Worm (Caenorhabditis elegans) whole organism, young adult: ENCODE results near the gene sri-53.
A peak's percentile ranks its signal among the peaks of the same experiment; 100 is the strongest.

ENCODE experiments used
- B0035.1 ChIP-seq: sonication (generic microtip); optimal IDR thresholded peaks from 2 replicates; lab custom pipeline; 2016; ENCODE audit warnings: missing genetic modification characterization, mild to moderate bottlenecking, missing compliant biosample characterization, missing genotype, missing genetic modification reagents
- F22D6.2 ChIP-seq: sonication (generic microtip); optimal IDR thresholded peaks from 2 replicates; lab custom pipeline; 2016; ENCODE audit warnings: mild to moderate bottlenecking, missing genetic modification characterization, missing compliant biosample characterization
- F33H1.4 ChIP-seq: fragments of 200-800 bp; sonication (Bioruptor generic); IDR thresholded peaks from 2 replicates; pipeline ENCODE4 v1.3.6; 2022; ENCODE audit warnings: missing genetic modification reagents, missing genetic modification characterization, missing compliant biosample characterization
- F37B4.10 ChIP-seq: fragments of 200-800 bp; sonication (Bioruptor generic); IDR thresholded peaks from 2 replicates; pipeline ENCODE4 v1.3.6; 2022; ENCODE audit warnings: missing genetic modification characterization, missing compliant biosample characterization
- F39B2.1 ChIP-seq: fragments of 200-800 bp; sonication (Bioruptor generic); IDR thresholded peaks from 2 replicates; pipeline ENCODE4 v1.3.6; 2022; ENCODE audit warnings: missing genetic modification reagents, missing genetic modification characterization, missing compliant biosample characterization
- F52B5.7 ChIP-seq: sonication (generic microtip); optimal IDR thresholded peaks from 2 replicates; lab custom pipeline; 2016; ENCODE audit warnings: mild to moderate bottlenecking, missing genetic modification characterization, missing compliant biosample characterization
- F55B11.4 ChIP-seq: sonication (generic microtip); optimal IDR thresholded peaks from 2 replicates; lab custom pipeline; 2016; ENCODE audit warnings: missing compliant biosample characterization, missing genetic modification characterization, borderline replicate concordance; ENCODE audit not compliant: insufficient read depth
- F57A8.1 ChIP-seq: fragments of 200-800 bp; sonication (Bioruptor generic); optimal IDR thresholded peaks from 2 replicates; lab custom pipeline; 2018; ENCODE audit warnings: mild to moderate bottlenecking, missing genetic modification characterization, moderate library complexity, missing compliant biosample characterization
- F57C9.4 ChIP-seq: sonication (generic microtip); optimal IDR thresholded peaks from 2 replicates; lab custom pipeline; 2017; ENCODE audit warnings: mild to moderate bottlenecking, missing genetic modification characterization, missing compliant biosample characterization
- T07F8.4 ChIP-seq: sonication (generic microtip); optimal IDR thresholded peaks from 2 replicates; lab custom pipeline; 2016; ENCODE audit warnings: mild to moderate bottlenecking, missing genetic modification characterization, moderate library complexity, missing compliant biosample characterization
- T26A5.8 ChIP-seq: sonication (generic microtip); optimal IDR thresholded peaks from 2 replicates; lab custom pipeline; 2016; ENCODE audit warnings: missing genetic modification characterization, missing compliant biosample characterization
- ama-1 ChIP-seq, 3 experiments: fragments of 150-350 bp in 1 of 3; sonication (generic microtip) in 2 of 3; optimal IDR thresholded peaks; 2 replicates each; lab custom pipeline; 2014 to 2018; ENCODE audit warnings: missing biosample characterization in 2 of 3, missing genetic modification characterization in 2 of 3, missing genetic modification reagents in 2 of 3
- athp-1 ChIP-seq: sonication (generic microtip); optimal IDR thresholded peaks from 2 replicates; lab custom pipeline; 2017; ENCODE audit warnings: mild to moderate bottlenecking, missing genetic modification characterization, missing compliant biosample characterization
- attf-5 ChIP-seq: fragments of 200-800 bp; sonication (Bioruptor generic); optimal IDR thresholded peaks from 2 replicates; lab custom pipeline; 2018; ENCODE audit warnings: mild to moderate bottlenecking, missing genetic modification characterization, missing compliant biosample characterization
- chd-7 ChIP-seq: sonication (generic microtip); optimal IDR thresholded peaks from 2 replicates; lab custom pipeline; 2016; ENCODE audit warnings: mild to moderate bottlenecking, missing genetic modification characterization, moderate library complexity, missing compliant biosample characterization
- dox-1 ChIP-seq: fragments of 200-800 bp; sonication (Bioruptor generic); IDR thresholded peaks from 2 replicates; pipeline ENCODE4 v1.3.6; 2022; ENCODE audit warnings: missing genetic modification reagents, missing genetic modification characterization, missing compliant biosample characterization
- efl-1 ChIP-seq: fragments of 150-350 bp; optimal IDR thresholded peaks from 2 replicates; lab custom pipeline; 2014; ENCODE audit warnings: missing biosample characterization, missing genetic modification reagents, missing genetic modification characterization
- egl-18 ChIP-seq: fragments of 200-800 bp; sonication (Bioruptor generic); IDR thresholded peaks from 2 replicates; pipeline ENCODE4 v1.3.6; 2022; ENCODE audit warnings: missing genetic modification reagents, missing genetic modification characterization, missing compliant biosample characterization
- egl-44 ChIP-seq: fragments of 200-800 bp; sonication (Bioruptor generic); IDR thresholded peaks from 2 replicates; pipeline ENCODE4 v1.3.6; 2022; ENCODE audit warnings: missing genetic modification reagents, missing genetic modification characterization, missing compliant biosample characterization
- egrh-3 ChIP-seq: fragments of 200-800 bp; sonication (Bioruptor generic); IDR thresholded peaks from 2 replicates; pipeline ENCODE4 v1.3.6; 2022; ENCODE audit warnings: missing genetic modification reagents, missing genetic modification characterization, missing compliant biosample characterization
- ets-4 ChIP-seq: fragments of 200-800 bp; sonication (Bioruptor generic); optimal IDR thresholded peaks from 2 replicates; lab custom pipeline; 2018; ENCODE audit warnings: mild to moderate bottlenecking, missing genetic modification characterization, missing compliant biosample characterization
- hlh-26 ChIP-seq: fragments of 200-800 bp; sonication (Bioruptor generic); conservative IDR thresholded peaks from 2 replicates; pipeline ENCODE4 v1.3.6; 2022; ENCODE audit warnings: missing genetic modification reagents, missing genetic modification characterization, missing compliant biosample characterization
- hmg-1.2 ChIP-seq: fragments of 200-800 bp; sonication (Bioruptor generic); IDR thresholded peaks from 2 replicates; pipeline ENCODE4 v1.3.6; 2022; ENCODE audit warnings: missing genetic modification reagents, missing genetic modification characterization, missing compliant biosample characterization
- hmg-20 ChIP-seq: fragments of 200-800 bp; sonication (Bioruptor generic); IDR thresholded peaks from 2 replicates; pipeline ENCODE4 v1.3.6; 2022; ENCODE audit warnings: missing genetic modification reagents, missing genetic modification characterization, missing compliant biosample characterization
- lin-35 ChIP-seq, 3 experiments: fragments of 150-350 bp in 2 of 3; sonication (generic microtip) in 1 of 3; optimal IDR thresholded peaks; 2 replicates each; lab custom pipeline; 2014 to 2018; ENCODE audit warnings: missing biosample characterization in 3 of 3, missing genetic modification characterization in 3 of 3, missing genetic modification reagents in 3 of 3
- lin-54 ChIP-seq: fragments of 200-800 bp; sonication (Bioruptor generic); optimal IDR thresholded peaks from 2 replicates; lab custom pipeline; 2018; ENCODE audit warnings: mild to moderate bottlenecking, missing genetic modification characterization, missing compliant biosample characterization
- lir-1 ChIP-seq: fragments of 200-800 bp; sonication (Bioruptor generic); conservative IDR thresholded peaks from 2 replicates; pipeline ENCODE4 v1.3.6; 2022; ENCODE audit warnings: missing genetic modification reagents, missing genetic modification characterization, missing compliant biosample characterization
- lsy-27 ChIP-seq: sonication (generic microtip); optimal IDR thresholded peaks from 2 replicates; lab custom pipeline; 2017; ENCODE audit warnings: missing genetic modification characterization, mild to moderate bottlenecking, missing compliant biosample characterization, antibody characterized with exemption, missing genotype, borderline replicate concordance; ENCODE audit not compliant: insufficient read depth
- madf-8 ChIP-seq: fragments of 200-800 bp; sonication (Bioruptor generic); conservative IDR thresholded peaks from 2 replicates; pipeline ENCODE4 v1.3.6; 2022; ENCODE audit warnings: missing genetic modification reagents, missing genetic modification characterization, missing compliant biosample characterization
- mes-4 ChIP-seq: sonication (generic microtip); optimal IDR thresholded peaks from 2 replicates; lab custom pipeline; 2016; ENCODE audit warnings: missing genotype, missing genetic modification characterization, missing compliant biosample characterization
- mxl-1 ChIP-seq: sonication (generic microtip); optimal IDR thresholded peaks from 2 replicates; lab custom pipeline; 2016; ENCODE audit warnings: missing genetic modification characterization, missing compliant biosample characterization
- nfyb-1 ChIP-seq: fragments of 200-800 bp; sonication (Bioruptor generic); IDR thresholded peaks from 2 replicates; pipeline ENCODE4 v1.3.6; 2022; ENCODE audit warnings: missing genetic modification reagents, missing genetic modification characterization, missing compliant biosample characterization
- nhr-27 ChIP-seq: fragments of 200-800 bp; sonication (Bioruptor generic); optimal IDR thresholded peaks from 2 replicates; lab custom pipeline; 2018; ENCODE audit warnings: mild to moderate bottlenecking, missing genetic modification characterization, moderate library complexity, missing compliant biosample characterization
- pha-4 ChIP-seq: fragments of 150-350 bp; sonication (generic microtip); optimal IDR thresholded peaks from 2 replicates; lab custom pipeline; 2014; ENCODE audit warnings: missing biosample characterization, missing genetic modification reagents, missing genetic modification characterization
- rcor-1 ChIP-seq: fragments of 200-800 bp; sonication (Bioruptor generic); IDR thresholded peaks from 2 replicates; pipeline ENCODE4 v1.3.6; 2022; ENCODE audit warnings: missing genetic modification reagents, missing genetic modification characterization, missing compliant biosample characterization
- sdz-38 ChIP-seq: sonication (generic microtip); optimal IDR thresholded peaks from 2 replicates; lab custom pipeline; 2016; ENCODE audit warnings: missing genotype, missing genetic modification characterization, missing compliant biosample characterization
- snpc-4 ChIP-seq, 5 experiments: fragments of 150-350 bp in 1 of 5; sonication (generic microtip) in 4 of 5; optimal IDR thresholded peaks; 2 replicates each; lab custom pipeline; 2014 to 2018; ENCODE audit warnings: missing genetic modification characterization in 5 of 5, missing biosample characterization in 3 of 5, antibody characterized with exemption in 2 of 5, mild to moderate bottlenecking in 2 of 5, missing compliant biosample characterization in 2 of 5, missing genotype in 2 of 5, moderate library complexity in 2 of 5, missing genetic modification reagents in 1 of 5
- somi-1 ChIP-seq: fragments of 200-800 bp; sonication (Bioruptor generic); optimal IDR thresholded peaks from 2 replicates; lab custom pipeline; 2018; ENCODE audit warnings: mild to moderate bottlenecking, missing genetic modification characterization, missing compliant biosample characterization
- zfh-2 ChIP-seq: fragments of 200-800 bp; sonication (Bioruptor generic); conservative IDR thresholded peaks from 2 replicates; pipeline ENCODE4 v1.3.6; 2022; ENCODE audit warnings: missing genetic modification reagents, missing genetic modification characterization, missing compliant biosample characterization
- ztf-22 ChIP-seq: fragments of 200-800 bp; sonication (Bioruptor generic); optimal IDR thresholded peaks from 2 replicates; lab custom pipeline; 2018; ENCODE audit warnings: mild to moderate bottlenecking, missing genetic modification characterization, moderate library complexity, missing compliant biosample characterization

The sri-53 gene

DNA sequence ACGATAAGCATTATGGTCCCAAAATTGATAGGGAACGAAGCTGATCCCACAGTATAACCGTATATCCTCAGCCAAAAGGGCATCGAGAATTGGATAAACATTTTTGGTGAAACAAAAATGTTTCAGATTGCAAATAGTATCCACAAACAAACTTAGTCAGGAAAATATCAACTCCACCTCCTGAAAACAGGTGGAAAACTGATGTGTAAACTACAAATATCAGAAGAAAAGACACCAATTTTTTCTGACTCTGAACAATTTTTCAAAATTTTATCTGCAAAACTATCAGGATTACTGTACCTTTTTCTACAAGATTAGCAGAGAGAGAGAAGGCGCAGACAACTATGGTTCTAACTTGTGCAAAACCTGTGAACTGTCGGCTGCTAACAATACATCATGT lies at the start of gene sri-53:
TSS of gene sri-53 (minus strand) at position 101 of the 400 bp plus-strand sequence.
- TF ChIP-seq F39B2.1 (GFP tag; lab: Robert Waterston, UW) = no peak
- no peak for TF ChIP-seq F52B5.7 (tag; lab: Kevin White, UChicago)

DNA sequence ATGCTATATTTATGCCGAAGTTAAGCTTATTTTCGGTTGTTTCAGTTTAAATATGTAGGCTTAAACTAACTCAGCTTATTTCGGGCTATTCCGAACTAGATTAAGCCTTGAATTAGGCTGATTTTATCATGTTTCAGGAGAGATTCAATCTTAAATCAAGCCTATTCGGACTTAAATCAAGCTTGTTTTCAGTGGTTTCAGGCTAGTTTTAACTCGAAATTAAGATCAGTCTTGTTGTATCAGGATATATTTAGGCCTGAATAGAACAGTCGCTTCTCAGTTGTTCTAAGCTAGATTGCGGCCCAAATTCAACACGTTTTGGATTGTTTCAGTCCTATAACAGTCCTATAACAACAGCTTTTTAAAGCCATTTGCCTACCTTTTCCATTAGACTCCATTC lies 49.4 kb upstream of the sri-53 start:
- TF ChIP-seq ztf-22 (GFP tag; lab: Kevin White, UChicago) (no peak), egl-18 (GFP tag; lab: Robert Waterston, UW) (no peak), ama-1 (optimal IDR thresholded peaks at IDR 0.05; lab: Kevin White, UChicago) (no peak), ama-1 (GFP tag; optimal IDR thresholded peaks at IDR 0.05; lab: Kevin White, UChicago) (no peak), lir-1 (GFP tag; lab: Robert Waterston, UW) (no peak), somi-1 (GFP tag; lab: Kevin White, UChicago) (no peak), egl-44 (GFP tag; lab: Robert Waterston, UW) (no peak), efl-1 (GFP tag; lab: Kevin White, UChicago) (no peak), zfh-2 (no peak)

DNA sequence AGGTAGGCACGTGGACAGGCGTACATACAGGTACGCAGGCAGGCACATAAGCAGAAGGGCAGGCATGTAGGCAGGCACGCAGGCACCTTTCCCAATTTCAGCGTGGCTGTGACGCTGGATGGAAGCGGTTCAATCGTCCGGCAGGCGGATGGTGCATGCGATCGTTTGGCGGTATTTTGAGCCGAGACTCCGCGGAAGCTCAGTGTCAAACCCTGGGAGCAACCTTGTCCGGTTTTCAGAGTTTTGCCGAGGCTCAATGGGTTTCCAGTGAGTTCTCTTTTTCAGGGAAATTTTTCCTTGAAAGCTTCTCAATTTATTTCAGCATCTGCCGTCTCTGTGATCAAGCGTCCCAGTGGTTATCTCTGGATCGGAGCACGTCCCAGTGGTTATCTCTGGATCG lies 47.8 kb upstream of the sri-53 start:
- TF ChIP-seq zfh-2 (peak; percentile 74), chd-7 (no peak)
- TF ChIP-seq, all 124 proteins: peak for 1

DNA sequence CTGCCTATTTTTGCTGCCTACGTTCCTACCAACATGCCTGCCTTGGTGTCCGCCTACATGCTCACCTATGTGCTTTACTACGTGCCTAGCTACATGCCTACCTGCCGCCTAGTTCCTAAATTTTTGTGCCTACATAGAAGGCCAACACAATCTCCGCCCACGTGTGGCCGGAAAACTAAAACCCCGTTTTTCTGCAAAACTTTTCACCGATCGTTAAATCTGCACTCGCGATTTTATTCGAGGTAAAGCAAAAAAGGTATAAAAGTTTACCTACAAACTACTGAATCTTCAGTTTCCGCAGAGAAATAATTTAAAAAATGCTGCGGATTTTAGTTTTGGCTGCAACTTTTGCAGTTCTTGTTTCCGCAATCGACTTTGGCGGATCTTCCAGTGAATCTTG lies 47.0 kb upstream of the sri-53 start, which contains the start of gene clec-124:
TSS of gene clec-124 (plus strand) at position 301 of the 400 bp plus-strand sequence.
- TF ChIP-seq mes-4 (tag; lab: Kevin White, UChicago) (no peak), madf-8 (GFP tag; lab: Robert Waterston, UW) (no peak), lsy-27 (tag; lab: Kevin White, UChicago) (no peak)

DNA sequence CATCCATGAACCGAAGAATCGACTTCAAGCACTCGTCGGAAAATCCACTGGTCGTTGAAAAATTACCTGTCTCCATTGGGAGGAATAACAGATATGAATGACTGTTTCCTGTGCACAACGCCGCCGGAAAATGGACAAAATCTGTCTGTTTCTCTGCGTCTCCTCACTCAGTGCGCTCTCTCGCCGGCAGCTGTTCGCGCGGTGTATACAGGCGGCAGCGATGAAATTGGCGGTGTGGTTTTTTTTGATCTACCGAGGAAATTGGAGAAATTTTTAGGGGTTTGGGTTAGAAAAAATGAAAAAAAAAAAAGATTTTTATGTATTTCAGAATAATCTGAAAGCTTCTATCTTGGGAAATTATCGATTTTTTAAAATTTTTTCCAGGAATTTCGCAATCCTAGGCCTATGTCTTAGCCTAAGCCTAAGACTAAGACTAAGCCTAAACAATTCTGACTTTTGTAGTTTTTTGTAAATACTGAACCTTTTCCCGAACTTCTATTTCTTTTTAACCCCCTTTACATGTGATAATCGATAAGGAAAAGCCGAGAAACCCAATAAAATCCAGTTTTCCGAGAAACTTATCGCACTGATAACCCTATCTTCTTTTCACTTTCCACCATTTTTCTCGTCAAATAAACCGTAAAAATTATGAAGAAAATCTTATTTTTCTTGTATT lies 45.8 kb upstream of the sri-53 start, which contains the start of the genes fbxc-50 and C17F4.2:
TSS of gene fbxc-50 (minus strand) at position 81 of the 676 bp plus-strand sequence.
TSS of gene C17F4.2 (plus strand) at position 626 of the 676 bp plus-strand sequence.
- TF ChIP-seq lin-54 (GFP tag; lab: Kevin White, UChicago) (no peak), B0035.1 (tag; lab: Kevin White, UChicago) (no peak), athp-1 (tag; lab: Kevin White, UChicago) (no peak), lin-35 (GFP tag; optimal IDR thresholded peaks at IDR 0.05; lab: Kevin White, UChicago) (no peak), T07F8.4 (tag; lab: Kevin White, UChicago) (no peak), snpc-4 (GFP tag; optimal IDR thresholded peaks at IDR 0.05; lab: Kevin White, UChicago) (no peak), snpc-4 (tag; optimal IDR thresholded peaks at IDR 0.05; lab: Kevin White, UChicago) (no peak), F33H1.4 (0 out of 2 replicates have a peak, but pooled peaks have one; percentile 24), hmg-20 (GFP tag; lab: Robert Waterston, UW) (no peak), hlh-26 (no peak), F57C9.4 (tag; lab: Kevin White, UChicago) (no peak), dox-1 (GFP tag; lab: Robert Waterston, UW) (no peak), pha-4 (no peak), rcor-1 (0 out of 2 replicates have a peak, but pooled peaks have one; percentile 10), sdz-38 (no peak), T26A5.8 (no peak), mxl-1 (tag; lab: Kevin White, UChicago) (no peak), egrh-3 (GFP tag; lab: Robert Waterston, UW) (no peak), hmg-1.2 (peak; percentile 91), F37B4.10 (no peak), nfyb-1 (GFP tag; lab: Robert Waterston, UW) (no peak), nhr-27 (tag; lab: Kevin White, UChicago) (no peak), attf-5 (GFP tag; lab: Kevin White, UChicago) (no peak), F22D6.2 (tag; lab: Kevin White, UChicago) (no peak), ets-4 (no peak), F57A8.1 (GFP tag; lab: Kevin White, UChicago) (no peak), lsy-27 (tag; lab: Kevin White, UChicago) (no peak), F55B11.4 (tag; lab: Kevin White, UChicago) (no peak), lir-1 (GFP tag; lab: Robert Waterston, UW) (no peak)
